Worm (Caenorhabditis elegans): ENCODE data around the gene cope-1.
A peak's percentile ranks its signal among the peaks of the same experiment; 100 is the strongest.

Gene cope-1

ce11 chrIII:13435570-13435969 lies 9.5 kb downstream of the cope-1 start, which contains the start of gene F45G2.8:
TSS of gene F45G2.8 (minus strand) at chrIII:13435670.
- TF ChIP-seq gmeb-1 (tag; optimal IDR thresholded peaks at IDR 0.05) (no peak), nhr-6 (tag; optimal IDR thresholded peaks at IDR 0.05) (no peak), crh-2 (tag; optimal IDR thresholded peaks at IDR 0.05) (no peak), nhr-129 (tag; optimal IDR thresholded peaks at IDR 0.05) (no peak), ceh-82 (tag; optimal IDR thresholded peaks at IDR 0.05) (no peak), ZK546.5 (tag; optimal IDR thresholded peaks at IDR 0.05) (no peak), sem-4 (tag; optimal IDR thresholded peaks at IDR 0.05) (no peak), elt-3 (tag; optimal IDR thresholded peaks at IDR 0.05) (no peak), nhr-25 (tag; optimal IDR thresholded peaks at IDR 0.05) (no peak)

ce11 chrIII:13436843-13437242 lies 10.8 kb downstream of the cope-1 start, which contains the start of gene F45G2.9:
TSS of gene F45G2.9 (minus strand) at chrIII:13436943.
- TF ChIP-seq gmeb-1 (tag; optimal IDR thresholded peaks at IDR 0.05) (no peak), nhr-6 (tag; optimal IDR thresholded peaks at IDR 0.05) (no peak), nhr-12 (tag; optimal IDR thresholded peaks at IDR 0.05) (no peak), sem-4 (tag; optimal IDR thresholded peaks at IDR 0.05) (no peak), sma-9 (GFP tag; optimal IDR thresholded peaks at IDR 0.05) (no peak), sma-9 (tag; optimal IDR thresholded peaks at IDR 0.05) (no peak), sma-3 (GFP tag; optimal IDR thresholded peaks at IDR 0.05) (no peak), mbf-1 (tag; optimal IDR thresholded peaks at IDR 0.05) (no peak), egl-27 (tag; optimal IDR thresholded peaks at IDR 0.05) (no peak), peb-1 (tag; optimal IDR thresholded peaks at IDR 0.05) (no peak), nhr-25 (tag; optimal IDR thresholded peaks at IDR 0.05) (no peak)

- TF ChIP-seq C34F6.9 (tag; optimal IDR thresholded peaks at IDR 0.05) (peak; percentile 54), sem-4 (tag; optimal IDR thresholded peaks at IDR 0.05) (no peak), lin-13 (GFP tag; optimal IDR thresholded peaks at IDR 0.05) (peak; percentile 37), gmeb-1 (tag; optimal IDR thresholded peaks at IDR 0.05) (peak; percentile 90), unc-55 (GFP tag; optimal IDR thresholded peaks at IDR 0.05) (peak; percentile 63), lsy-2 (tag; optimal IDR thresholded peaks at IDR 0.05) (peak in 1 of 2 experiments; percentile 64), lin-11 (tag; optimal IDR thresholded peaks at IDR 0.05) (no peak), dmd-4 (tag; optimal IDR thresholded peaks at IDR 0.05) (no peak), crh-2 (tag; optimal IDR thresholded peaks at IDR 0.05) (peak; percentile 15), nhr-25 (tag; optimal IDR thresholded peaks at IDR 0.05) (peak; percentile 6)
Observed at ce11 chrIII:13439415-13439814, 13.4 kb downstream of the cope-1 start, which contains the start of gene ciao-2B. TSS of gene ciao-2B (minus strand) at chrIII:13439544.

ce11 chrIII:13452824-13453223 lies 26.8 kb downstream of the cope-1 start:
- TF ChIP-seq fos-1 (tag; optimal IDR thresholded peaks at IDR 0.05) (peak; percentile 31), ztf-1 (GFP tag; conservative IDR thresholded peaks at IDR 0.05) (no peak)

ce11 chrIII:13455207-13455606 lies 29.1 kb downstream of the cope-1 start, which contains the start of gene cua-1:
TSS of gene cua-1 (minus strand) at chrIII:13455307.
- no peak for TF ChIP-seq elt-1 (tag; optimal IDR thresholded peaks at IDR 0.05)
- TF ChIP-seq ZK546.5 (tag; optimal IDR thresholded peaks at IDR 0.05), result no peak
- TF ChIP-seq R02D3.7 (tag; optimal IDR thresholded peaks at IDR 0.05), result no peak
- TF ChIP-seq mdl-1 (tag; optimal IDR thresholded peaks at IDR 0.05), result no peak
- TF ChIP-seq F13H6.1 (tag; optimal IDR thresholded peaks at IDR 0.05), result no peak
- no peak for TF ChIP-seq nhr-25 (tag; optimal IDR thresholded peaks at IDR 0.05)
- TF ChIP-seq alr-1 (tag; optimal IDR thresholded peaks at IDR 0.05), result no peak
- no peak for TF ChIP-seq nhr-23 (tag; optimal IDR thresholded peaks at IDR 0.05)
- TF ChIP-seq blmp-1 (tag; optimal IDR thresholded peaks at IDR 0.05; ENCODE audit: insufficient read depth), result no peak
- TF ChIP-seq nhr-129 (tag; optimal IDR thresholded peaks at IDR 0.05), result no peak

- TF ChIP-seq nhr-129 (tag; optimal IDR thresholded peaks at IDR 0.05) (peak; percentile 73), sma-9 (GFP tag; optimal IDR thresholded peaks at IDR 0.05) (peak; percentile 12), sma-9 (tag; optimal IDR thresholded peaks at IDR 0.05) (no peak), lsy-2 (tag; optimal IDR thresholded peaks at IDR 0.05) (peak in 1 of 2 experiments; percentile 64), nhr-23 (tag; optimal IDR thresholded peaks at IDR 0.05) (no peak), lin-13 (GFP tag; optimal IDR thresholded peaks at IDR 0.05) (peak; percentile 53), nhr-6 (tag; optimal IDR thresholded peaks at IDR 0.05) (no peak), lin-11 (tag; optimal IDR thresholded peaks at IDR 0.05) (no peak), unc-55 (GFP tag; optimal IDR thresholded peaks at IDR 0.05) (peak; percentile 92), C34F6.9 (tag; optimal IDR thresholded peaks at IDR 0.05) (peak; percentile 73), zag-1 (tag; optimal IDR thresholded peaks at IDR 0.05) (peak; percentile 1), crh-2 (tag; optimal IDR thresholded peaks at IDR 0.05) (peak; percentile 66)
Observed at ce11 chrIII:13455816-13456215, 29.8 kb downstream of the cope-1 start.

All from whole organism, L2 larva.